Worm (Caenorhabditis elegans) whole organism, mixed stage, embryonic: ENCODE data around the gene F20C5.5.

Source experiments
- blmp-1 ChIP-seq: fragments of 150-350 bp; optimal IDR thresholded peaks from 2 replicates; lab custom pipeline; 2014; ENCODE audit warnings: missing biosample characterization, missing genetic modification characterization
- elt-3 ChIP-seq: fragments of 150-350 bp; optimal IDR thresholded peaks from 2 replicates; lab custom pipeline; 2014; ENCODE audit warnings: missing biosample characterization, missing genetic modification characterization
- lsy-2 ChIP-seq: fragments of 150-350 bp; optimal IDR thresholded peaks from 2 replicates; lab custom pipeline; 2014; ENCODE audit warnings: missing biosample characterization, missing genetic modification characterization
- nhr-12 ChIP-seq: fragments of 150-350 bp; optimal IDR thresholded peaks from 2 replicates; lab custom pipeline; 2014; ENCODE audit warnings: missing biosample characterization, missing genetic modification characterization
- pha-4 ChIP-seq: fragments of 150-350 bp; optimal IDR thresholded peaks from 2 replicates; lab custom pipeline; 2018; ENCODE audit warnings: missing biosample characterization, missing genetic modification reagents, missing genetic modification characterization
- snpc-4 ChIP-seq: fragments of 150-350 bp; optimal IDR thresholded peaks from 2 replicates; lab custom pipeline; 2014; ENCODE audit warnings: missing biosample characterization, missing genetic modification characterization
- unc-120 ChIP-seq: sonication (generic microtip); optimal IDR thresholded peaks from 2 replicates; lab custom pipeline; 2017; ENCODE audit warnings: missing genetic modification characterization, missing compliant biosample characterization; ENCODE audit not compliant: poor library complexity, severe bottlenecking
- unc-39 ChIP-seq: fragments of 150-350 bp; optimal IDR thresholded peaks from 2 replicates; lab custom pipeline; 2014; ENCODE audit warnings: missing biosample characterization, missing genetic modification characterization
- ztf-11 ChIP-seq: fragments of 150-350 bp; optimal IDR thresholded peaks from 2 replicates; lab custom pipeline; 2014; ENCODE audit warnings: missing biosample characterization, missing genetic modification characterization

DNA sequence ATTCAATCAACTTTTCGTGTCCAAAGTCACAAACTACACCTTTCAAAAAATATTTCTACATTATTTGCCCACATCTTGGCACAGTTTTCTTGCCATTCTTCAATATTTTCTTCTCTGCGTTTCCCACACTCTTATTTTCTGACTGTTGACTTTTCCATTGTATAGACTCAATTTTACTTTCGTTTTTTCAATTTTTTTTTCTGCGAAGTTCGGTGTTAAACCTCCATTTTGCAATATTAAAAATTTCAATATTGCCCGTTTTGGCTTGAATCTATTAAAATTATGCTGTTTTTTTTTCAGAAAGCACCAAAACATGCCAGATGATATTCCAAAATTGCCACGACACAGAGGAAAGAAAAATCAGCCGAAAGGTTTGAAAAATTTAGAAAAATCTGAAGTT, 4.9 kb downstream of the F20C5.5 start, which contains the start of gene cdc-50.B:
- TF ChIP-seq pha-4 (tag; lab: Kevin White, UChicago) (no peak), nhr-12 (tag; lab: Kevin White, UChicago) (no peak), unc-120 (tag; lab: Kevin White, UChicago) (no peak), snpc-4 (tag; lab: Kevin White, UChicago) (no peak), ztf-11 (tag; lab: Kevin White, UChicago) (no peak), elt-3 (no peak), unc-39 (no peak), lsy-2 (no peak), blmp-1 (tag; lab: Kevin White, UChicago) (no peak)
